Fruit fly (Drosophila melanogaster) whole organism, embryonic: Measurements from ENCODE around the gene 5-HT7.

Source experiments
- Awh ChIP-seq: fragments of 200-800 bp; sonication (Bioruptor generic); IDR thresholded peaks from 2 replicates; pipeline ENCODE4, ENCODE4 v1.3.6; 2022; ENCODE audit warnings: missing biosample characterization, missing genetic modification characterization
- B-H1 ChIP-seq: fragments of 200-800 bp; sonication (Bioruptor generic); IDR thresholded peaks from 3 replicates; pipeline ENCODE4 v1.3.6; 2022; ENCODE audit warnings: missing biosample characterization, missing genetic modification characterization
- CG10959 ChIP-seq: fragments of 200-800 bp; sonication (Bioruptor generic); IDR thresholded peaks from 2 replicates; pipeline ENCODE4 v1.3.6; 2022; ENCODE audit warnings: missing biosample characterization, missing genetic modification characterization
- CG10979 ChIP-seq: fragments of 200-800 bp; sonication (Bioruptor generic); optimal IDR thresholded peaks from 2 replicates; lab custom pipeline; 2018; ENCODE audit warnings: missing biosample characterization, mild to moderate bottlenecking, missing genetic modification characterization, moderate library complexity
- CG11504 ChIP-seq: fragments of 200-800 bp; sonication (Bioruptor generic); optimal IDR thresholded peaks from 3 replicates; lab custom pipeline; 2019; ENCODE audit warnings: missing biosample characterization, mild to moderate bottlenecking, missing genetic modification characterization, moderate library complexity
- CG11695 ChIP-seq: fragments of 200-800 bp; sonication (Bioruptor generic); IDR thresholded peaks from 3 replicates; pipeline ENCODE4 v1.3.6; 2022; ENCODE audit warnings: missing biosample characterization, missing genetic modification characterization
- CG11696 ChIP-seq: fragments of 200-800 bp; sonication (Bioruptor generic); IDR thresholded peaks from 2 replicates; pipeline ENCODE4 v1.3.6; 2022; ENCODE audit warnings: missing biosample characterization, missing genetic modification characterization
- CG17568 ChIP-seq: fragments of 200-800 bp; sonication (Bioruptor generic); optimal IDR thresholded peaks from 2 replicates; lab custom pipeline; 2018; ENCODE audit warnings: missing biosample characterization, mild to moderate bottlenecking, missing genetic modification characterization, moderate library complexity
- CG17802 ChIP-seq: fragments of 200-800 bp; sonication (Bioruptor generic); optimal IDR thresholded peaks from 2 replicates; lab custom pipeline; 2018; ENCODE audit warnings: missing biosample characterization, mild to moderate bottlenecking, missing genetic modification characterization, moderate library complexity
- CG18262 ChIP-seq: fragments of 200-800 bp; optimal IDR thresholded peaks from 3 replicates; lab custom pipeline; 2019; ENCODE audit warnings: missing biosample characterization, mild to moderate bottlenecking, missing genetic modification characterization, moderate library complexity
- CG1832 ChIP-seq: fragments of 200-800 bp; sonication (Bioruptor generic); optimal IDR thresholded peaks from 2 replicates; lab custom pipeline; 2017; ENCODE audit warnings: missing biosample characterization, mild to moderate bottlenecking, missing genetic modification characterization, inconsistent platforms
- CG2199 ChIP-seq: fragments of 200-800 bp; sonication (Bioruptor generic); IDR thresholded peaks from 3 replicates; pipeline ENCODE4 v1.3.6; 2022; ENCODE audit warnings: missing biosample characterization, missing genetic modification characterization
- CG30020 ChIP-seq: fragments of 200-800 bp; optimal IDR thresholded peaks from 2 replicates; lab custom pipeline; 2019; ENCODE audit warnings: missing biosample characterization, mild to moderate bottlenecking, missing genetic modification characterization, moderate library complexity
- CG30403 ChIP-seq: fragments of 200-800 bp; sonication (Bioruptor generic); optimal IDR thresholded peaks from 3 replicates; lab custom pipeline; 2016; ENCODE audit warnings: missing biosample characterization, missing genetic modification characterization
- CG34224 ChIP-seq: fragments of 200-800 bp; sonication (Bioruptor generic); IDR thresholded peaks from 3 replicates; pipeline ENCODE4 v1.3.6; 2022; ENCODE audit warnings: missing biosample characterization, missing genetic modification characterization; ENCODE audit not compliant: partially characterized antibody
- CG34376 ChIP-seq: fragments of 200-800 bp; sonication (Bioruptor generic); optimal IDR thresholded peaks from 2 replicates; lab custom pipeline; 2018; ENCODE audit warnings: missing biosample characterization, mild to moderate bottlenecking, missing genetic modification characterization
- CG4820 ChIP-seq: fragments of 200-800 bp; sonication (Bioruptor generic); optimal IDR thresholded peaks from 3 replicates; lab custom pipeline; 2016; ENCODE audit warnings: missing biosample characterization, missing genetic modification characterization
- CG6272 ChIP-seq: fragments of 200-800 bp; sonication (Bioruptor generic); IDR thresholded peaks from 2 replicates; pipeline ENCODE4 v1.3.6; 2022; ENCODE audit warnings: missing biosample characterization, missing genetic modification characterization
- CG6765 ChIP-seq: fragments of 200-800 bp; sonication (Bioruptor generic); optimal IDR thresholded peaks from 3 replicates; lab custom pipeline; 2017; ENCODE audit warnings: missing biosample characterization, mild to moderate bottlenecking, missing genetic modification characterization
- CG8089 ChIP-seq: fragments of 200-800 bp; sonication (Bioruptor generic); optimal IDR thresholded peaks from 3 replicates; lab custom pipeline; 2016; ENCODE audit warnings: missing biosample characterization, missing genetic modification characterization
- D19B ChIP-seq: fragments of 200-800 bp; sonication (Bioruptor generic); optimal IDR thresholded peaks from 2 replicates; lab custom pipeline; 2017; ENCODE audit warnings: missing biosample characterization, mild to moderate bottlenecking, missing genetic modification characterization
- Dip2 ChIP-seq: fragments of 200-800 bp; sonication (Bioruptor generic); IDR thresholded peaks from 2 replicates; pipeline ENCODE4 v1.3.6; 2022; ENCODE audit warnings: missing biosample characterization, missing genetic modification characterization
- Dref ChIP-seq: fragments of 200-800 bp; sonication (Bioruptor generic); IDR thresholded peaks from 2 replicates; pipeline ENCODE4 v1.3.6; 2022; ENCODE audit warnings: missing biosample characterization, missing genetic modification characterization
- Drgx ChIP-seq: fragments of 200-800 bp; sonication (Bioruptor generic); IDR thresholded peaks from 2 replicates; pipeline ENCODE4 v1.3.6; 2022; ENCODE audit warnings: missing biosample characterization, missing genetic modification characterization
- Gug ChIP-seq: fragments of 200-800 bp; sonication (Bioruptor generic); IDR thresholded peaks from 4 replicates; pipeline ENCODE4 v1.3.6; 2022; ENCODE audit warnings: missing biosample characterization, missing genetic modification characterization
- Hey ChIP-seq: fragments of 200-800 bp; sonication (Bioruptor generic); optimal IDR thresholded peaks from 3 replicates; lab custom pipeline; 2018; ENCODE audit warnings: missing biosample characterization, mild to moderate bottlenecking, missing genetic modification characterization
- Hr3 ChIP-seq: fragments of 200-800 bp; sonication (Bioruptor generic); optimal IDR thresholded peaks from 3 replicates; lab custom pipeline; 2016; ENCODE audit warnings: missing biosample characterization, missing genetic modification characterization
- Lhr ChIP-seq: fragments of 200-800 bp; sonication (Bioruptor generic); optimal IDR thresholded peaks from 3 replicates; lab custom pipeline; 2017; ENCODE audit warnings: mild to moderate bottlenecking, missing biosample characterization, missing genetic modification reagents, missing genetic modification characterization
- amos ChIP-seq: fragments of 200-800 bp; sonication (Bioruptor generic); IDR thresholded peaks from 2 replicates; pipeline ENCODE4 v1.3.6; 2022; ENCODE audit warnings: missing biosample characterization, missing genetic modification characterization; ENCODE audit not compliant: partially characterized antibody
- ash1 ChIP-seq: fragments of 200-800 bp; sonication (Bioruptor generic); optimal IDR thresholded peaks from 2 replicates; lab custom pipeline; 2018; ENCODE audit warnings: missing biosample characterization, mild to moderate bottlenecking, missing genetic modification characterization
- bbx ChIP-seq: fragments of 200-800 bp; sonication (Bioruptor generic); IDR thresholded peaks from 2 replicates; pipeline ENCODE4 v1.3.6; 2022; ENCODE audit warnings: missing biosample characterization, missing genetic modification characterization; ENCODE audit not compliant: partially characterized antibody
- btn ChIP-seq: fragments of 200-800 bp; sonication (Bioruptor generic); optimal IDR thresholded peaks from 2 replicates; lab custom pipeline; 2016; ENCODE audit warnings: missing biosample characterization, missing genetic modification characterization
- cg ChIP-seq: fragments of 200-800 bp; sonication (Bioruptor generic); optimal IDR thresholded peaks from 3 replicates; lab custom pipeline; 2019; ENCODE audit warnings: missing biosample characterization, mild to moderate bottlenecking, missing genetic modification characterization, moderate library complexity
- chn ChIP-seq: fragments of 200-800 bp; sonication (Bioruptor generic); optimal IDR thresholded peaks from 2 replicates; lab custom pipeline; 2016; ENCODE audit warnings: missing biosample characterization, missing genetic modification characterization
- dpn ChIP-seq, 2 experiments: fragments of 200-800 bp; sonication (Bioruptor generic); optimal IDR thresholded peaks; 3 replicates each; lab custom pipeline; 2016; ENCODE audit warnings: missing biosample characterization in 2 of 2, missing genetic modification characterization in 2 of 2
- ewg ChIP-seq: fragments of 200-800 bp; sonication (Bioruptor generic); optimal IDR thresholded peaks from 3 replicates; lab custom pipeline; 2017; ENCODE audit warnings: mild to moderate bottlenecking, missing biosample characterization, missing genetic modification reagents, missing genetic modification characterization
- hth ChIP-seq: fragments of >200 bp; optimal IDR thresholded peaks from 2 replicates; lab custom pipeline; 2017; ENCODE audit warnings: inconsistent platforms
- knrl ChIP-seq: fragments of 200-800 bp; sonication (Bioruptor generic); IDR thresholded peaks from 3 replicates; pipeline ENCODE4 v1.3.6; 2022; ENCODE audit warnings: missing biosample characterization, missing genetic modification characterization; ENCODE audit not compliant: partially characterized antibody
- lilli ChIP-seq: fragments of 200-800 bp; sonication (Bioruptor generic); optimal IDR thresholded peaks from 3 replicates; lab custom pipeline; 2016; ENCODE audit warnings: missing biosample characterization, missing genetic modification characterization
- mam ChIP-seq: fragments of 200-800 bp; sonication (Bioruptor generic); optimal IDR thresholded peaks from 3 replicates; lab custom pipeline; 2016; ENCODE audit warnings: missing biosample characterization, missing genetic modification characterization
- mirr ChIP-seq: fragments of 200-800 bp; sonication (Bioruptor generic); optimal IDR thresholded peaks from 3 replicates; lab custom pipeline; 2018; ENCODE audit warnings: missing biosample characterization, mild to moderate bottlenecking, missing genetic modification characterization
- nerfin-2 ChIP-seq: fragments of 200-800 bp; sonication (Bioruptor generic); IDR thresholded peaks from 2 replicates; pipeline ENCODE4 v1.3.6; 2022; ENCODE audit warnings: missing biosample characterization, missing genetic modification characterization; ENCODE audit not compliant: partially characterized antibody
- p53 ChIP-seq: fragments of 200-800 bp; sonication (Bioruptor generic); optimal IDR thresholded peaks from 2 replicates; lab custom pipeline; 2016; ENCODE audit warnings: missing biosample characterization, missing genetic modification characterization
- peb ChIP-seq: fragments of 200-800 bp; sonication (Bioruptor generic); IDR thresholded peaks from 2 replicates; pipeline ENCODE4 v1.3.6; 2022; ENCODE audit warnings: missing biosample characterization, missing genetic modification characterization
- ro ChIP-seq: fragments of 200-800 bp; sonication (Bioruptor generic); IDR thresholded peaks from 2 replicates; pipeline ENCODE4 v1.3.6; 2022; ENCODE audit warnings: missing biosample characterization, missing genetic modification characterization
- sima ChIP-seq: fragments of 200-800 bp; sonication (Bioruptor generic); optimal IDR thresholded peaks from 2 replicates; lab custom pipeline; 2016; ENCODE audit warnings: missing biosample characterization, missing genetic modification characterization
- ssp ChIP-seq: fragments of 200-800 bp; sonication (Bioruptor generic); IDR thresholded peaks from 2 replicates; pipeline ENCODE4 v1.3.6; 2022; ENCODE audit warnings: missing biosample characterization, missing genetic modification characterization
- tna ChIP-seq: fragments of 200-800 bp; sonication (Bioruptor generic); IDR thresholded peaks from 2 replicates; pipeline ENCODE4 v1.3.6; 2022; ENCODE audit warnings: missing biosample characterization, missing genetic modification characterization; ENCODE audit not compliant: partially characterized antibody
- unpg ChIP-seq: fragments of 200-800 bp; sonication (Bioruptor generic); optimal IDR thresholded peaks from 3 replicates; lab custom pipeline; 2018; ENCODE audit warnings: missing biosample characterization, mild to moderate bottlenecking, missing genetic modification characterization, moderate library complexity
- wor ChIP-seq: fragments of 200-800 bp; sonication (Bioruptor generic); IDR thresholded peaks from 2 replicates; pipeline ENCODE4 v1.3.6; 2022; ENCODE audit warnings: missing biosample characterization, missing genetic modification characterization

Gene 5-HT7

DNA sequence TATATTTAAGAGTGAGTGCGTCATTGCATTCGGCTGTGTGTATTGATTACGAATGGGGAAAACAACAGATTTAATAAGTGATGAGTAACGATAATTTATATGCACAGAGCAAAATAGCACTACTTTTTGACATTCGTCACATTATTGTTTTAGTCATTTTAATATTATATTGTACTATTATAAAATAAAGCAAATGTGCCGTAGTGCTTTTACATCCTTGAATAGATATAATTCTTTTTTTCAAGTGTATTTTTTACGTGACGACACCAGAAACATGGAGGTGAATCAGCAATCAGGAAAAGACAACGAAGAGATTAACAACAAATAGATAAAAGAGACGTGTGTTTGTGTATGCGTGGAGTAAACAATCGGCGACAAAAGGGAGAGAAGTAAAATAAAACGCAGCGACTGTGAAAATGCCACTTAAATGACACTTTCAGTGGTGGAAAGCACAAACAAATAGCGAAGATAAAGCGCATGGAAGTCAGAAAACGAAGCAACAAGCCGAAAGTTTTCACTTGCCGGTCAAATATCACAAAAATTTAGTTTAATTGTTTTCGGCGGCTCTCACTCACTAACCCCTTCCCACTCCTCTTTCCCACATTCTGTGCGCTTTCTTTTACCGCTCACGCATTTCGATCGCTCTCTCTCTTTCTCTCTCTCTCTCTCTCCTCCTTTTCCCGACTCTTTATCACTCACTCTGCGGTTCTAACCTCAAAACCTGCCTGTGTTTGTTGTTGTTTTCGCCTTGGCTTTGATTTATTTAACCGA lies 42.5 kb upstream of the 5-HT7 start (continued):
- no peak for TF ChIP-seq knrl (GFP tag; lab: Robert Waterston, UW)
- peak; percentile 23; the same call in 1 of the 2 replicates for TF ChIP-seq CG6272 (GFP tag; lab: Robert Waterston, UW)
- TF ChIP-seq CG6765 (GFP tag; lab: Kevin White, UChicago): peak; percentile 60
- peak; percentile 67 for TF ChIP-seq wor (GFP tag; lab: Robert Waterston, UW)
- peak; percentile 40; the same call in 2 of the 4 replicates for TF ChIP-seq Gug
- no peak for TF ChIP-seq mirr (GFP tag; lab: Kevin White, UChicago)
- peak; percentile 51 for TF ChIP-seq peb
- TF ChIP-seq CG11695 (GFP tag; lab: Robert Waterston, UW): peak; percentile 84
- TF ChIP-seq CG4820 (GFP tag; lab: Kevin White, UChicago): peak; percentile 70
- peak; percentile 71 for TF ChIP-seq CG10959 (GFP tag; lab: Robert Waterston, UW)
- TF ChIP-seq D19B: peak; percentile 43
- peak; percentile 70; the same call in 1 of the 2 replicates for TF ChIP-seq CG11696
- peak; percentile 68 for TF ChIP-seq Lhr (GFP tag; lab: Kevin White, UChicago)
- TF ChIP-seq nerfin-2 (GFP tag; lab: Robert Waterston, UW): no peak
- no peak for TF ChIP-seq bbx (GFP tag; lab: Robert Waterston, UW)
- TF ChIP-seq B-H1 (GFP tag; lab: Robert Waterston, UW): peak; percentile 61
- peak; percentile 60 for TF ChIP-seq CG17802 (tag; lab: Kevin White, UChicago)
- TF ChIP-seq CG10979 (tag; lab: Kevin White, UChicago): peak; percentile 92
- no peak for TF ChIP-seq Dip2 (GFP tag; lab: Robert Waterston, UW)
- TF ChIP-seq ssp: peak; percentile 57
- peak; percentile 54 for TF ChIP-seq CG1832 (GFP tag; lab: Kevin White, UChicago)
- no peak for TF ChIP-seq Hey
- TF ChIP-seq mam (GFP tag; lab: Kevin White, UChicago): no peak
- TF ChIP-seq CG30403 (GFP tag; lab: Kevin White, UChicago): peak; percentile 75
- peak; percentile 79 for TF ChIP-seq Drgx
- TF ChIP-seq dpn (GFP tag; optimal IDR thresholded peaks at IDR 0.05; lab: Kevin White, UChicago): peak in 1 of 2 experiments; percentile 73
- no peak for TF ChIP-seq hth (lab: Kevin White, UChicago)
- TF ChIP-seq amos (GFP tag; lab: Robert Waterston, UW): no peak
- TF ChIP-seq lilli (GFP tag; lab: Kevin White, UChicago): peak; percentile 62
- no peak for TF ChIP-seq sima (GFP tag; lab: Kevin White, UChicago)
- TF ChIP-seq CG34376: peak; percentile 43
- TF ChIP-seq btn (GFP tag; lab: Kevin White, UChicago): no peak
- TF ChIP-seq CG11504: peak; percentile 90
- peak; percentile 85 for TF ChIP-seq unpg (GFP tag; lab: Kevin White, UChicago)
- TF ChIP-seq CG8089 (GFP tag; lab: Kevin White, UChicago): no peak
- TF ChIP-seq CG17568 (GFP tag; lab: Kevin White, UChicago): peak; percentile 69
- no peak for TF ChIP-seq tna (GFP tag; lab: Robert Waterston, UW)
- peak; percentile 88 for TF ChIP-seq Awh (GFP tag; lab: Robert Waterston, UW)
- TF ChIP-seq chn (GFP tag; lab: Kevin White, UChicago): peak; percentile 18
- TF ChIP-seq cg (GFP tag; lab: Kevin White, UChicago): peak; percentile 30
- TF ChIP-seq Dref: no peak
- TF ChIP-seq CG34224 (GFP tag; lab: Robert Waterston, UW): no peak
- TF ChIP-seq Hr3: peak; percentile 59
- peak; percentile 35 for TF ChIP-seq CG30020 (tag; lab: Kevin White, UChicago)
- no peak for TF ChIP-seq CG2199 (GFP tag; lab: Robert Waterston, UW)
- no peak for TF ChIP-seq ash1
- no peak for TF ChIP-seq p53 (GFP tag; lab: Kevin White, UChicago)
- TF ChIP-seq ewg (GFP tag; lab: Kevin White, UChicago): peak; percentile 68
- no peak for TF ChIP-seq ro (GFP tag; lab: Robert Waterston, UW)
- peak; percentile 92 for TF ChIP-seq CG18262 (tag; lab: Kevin White, UChicago)
